Worm (Caenorhabditis elegans): ENCODE data around the gene srg-62.

The srg-62 gene

ce11 chrV:2703299-2703698 lies 38.9 kb downstream of the srg-62 start:
- TF ChIP-seq pbrm-1 (GFP tag; IDR thresholded peaks at IDR 0.05) (no peak), bed-1 (GFP tag; IDR thresholded peaks at IDR 0.05) (no peak), B0019.2 (GFP tag; conservative IDR thresholded peaks at IDR 0.05) (no peak), attf-3 (GFP tag; conservative IDR thresholded peaks at IDR 0.05) (no peak), D2030.7 (GFP tag; IDR thresholded peaks at IDR 0.05) (no peak), egrh-3 (GFP tag; IDR thresholded peaks at IDR 0.05) (peak; percentile 71; the same call in 1 of the 2 replicates), pha-4 (tag; optimal IDR thresholded peaks at IDR 0.05) (no peak), nhr-179 (tag; optimal IDR thresholded peaks at IDR 0.05) (no peak), egl-44 (GFP tag; IDR thresholded peaks at IDR 0.05) (no peak), zfh-2 (GFP tag; conservative IDR thresholded peaks at IDR 0.05) (peak; percentile 53; the same call in 1 of the 2 replicates), lsy-27 (tag; optimal IDR thresholded peaks at IDR 0.05; ENCODE audit: borderline replicate concordance, insufficient read depth) (no peak), attf-6 (GFP tag; IDR thresholded peaks at IDR 0.05) (no peak), rcor-1 (GFP tag; IDR thresholded peaks at IDR 0.05) (no peak), B0336.3 (GFP tag; IDR thresholded peaks at IDR 0.05) (peak; percentile 47; the same call in 1 of the 2 replicates), snpc-3.4 (tag; optimal IDR thresholded peaks at IDR 0.05) (no peak), B0035.1 (tag; optimal IDR thresholded peaks at IDR 0.05) (no peak), lin-54 (GFP tag; optimal IDR thresholded peaks at IDR 0.05) (no peak), zim-3 (tag; optimal IDR thresholded peaks at IDR 0.05) (no peak), ztf-6 (GFP tag; IDR thresholded peaks at IDR 0.05) (no peak), mxl-1 (tag; optimal IDR thresholded peaks at IDR 0.05) (no peak), nfya-2 (GFP tag; IDR thresholded peaks at IDR 0.05) (no peak), dpl-1 (GFP tag; optimal IDR thresholded peaks at IDR 0.05) (no peak), F37B4.10 (GFP tag; IDR thresholded peaks at IDR 0.05) (no peak), ama-1 (optimal IDR thresholded peaks at IDR 0.05) (no peak), ama-1 (GFP tag; optimal IDR thresholded peaks at IDR 0.05) (no peak), ccch-3 (GFP tag; optimal IDR thresholded peaks at IDR 0.05) (no peak), F57C9.4 (tag; optimal IDR thresholded peaks at IDR 0.05) (no peak), ztf-25 (GFP tag; IDR thresholded peaks at IDR 0.05) (0 out of 2 replicates have a peak, but pooled peaks have one; percentile 3), madf-6 (GFP tag; IDR thresholded peaks at IDR 0.05) (no peak), dpff-1 (tag; optimal IDR thresholded peaks at IDR 0.05) (no peak)

- TF ChIP-seq cebp-2 (GFP tag; IDR thresholded peaks at IDR 0.05) (no peak), madf-3 (GFP tag; IDR thresholded peaks at IDR 0.05) (0 out of 2 replicates have a peak, but pooled peaks have one; percentile 9), Y56A3A.18 (GFP tag; IDR thresholded peaks at IDR 0.05) (no peak), mcd-1 (GFP tag; IDR thresholded peaks at IDR 0.05) (0 out of 2 replicates have a peak, but pooled peaks have one; percentile 10), ztf-25 (GFP tag; IDR thresholded peaks at IDR 0.05) (no peak), lin-40 (tag; optimal IDR thresholded peaks at IDR 0.05) (no peak), snpc-4 (GFP tag; optimal IDR thresholded peaks at IDR 0.05) (no peak), snpc-4 (tag; optimal IDR thresholded peaks at IDR 0.05) (no peak), zfh-2 (GFP tag; conservative IDR thresholded peaks at IDR 0.05) (peak; percentile 73), B0261.1 (tag; optimal IDR thresholded peaks at IDR 0.05) (no peak), chd-7 (tag; optimal IDR thresholded peaks at IDR 0.05) (no peak), lin-26 (GFP tag; IDR thresholded peaks at IDR 0.05) (no peak)
These were observed 39.3 kb downstream of the srg-62 start for ce11 chrV:2702883-2703282.

Measured in whole organism, young adult.